Worm (Caenorhabditis elegans): ENCODE measurements around the gene cyp-25A1.

cyp-25A1 gene

ce11 chrIII:3790855-3791254 is 41.5 kb upstream of the cyp-25A1 start:
- TF ChIP-seq mep-1 (tag; optimal IDR thresholded peaks at IDR 0.05) (no peak), ceh-83 (GFP tag; optimal IDR thresholded peaks at IDR 0.05) (no peak), ceh-39 (tag; optimal IDR thresholded peaks at IDR 0.05) (no peak), nhr-237 (tag; optimal IDR thresholded peaks at IDR 0.05) (no peak), hlh-1 (tag; optimal IDR thresholded peaks at IDR 0.05) (no peak), lsy-2 (tag; optimal IDR thresholded peaks at IDR 0.05) (no peak), pha-4 (tag; optimal IDR thresholded peaks at IDR 0.05) (no peak), ham-2 (GFP tag; optimal IDR thresholded peaks at IDR 0.05) (no peak), sem-2 (GFP tag; optimal IDR thresholded peaks at IDR 0.05) (no peak), sptf-1 (tag; optimal IDR thresholded peaks at IDR 0.05) (no peak), unc-120 (tag; optimal IDR thresholded peaks at IDR 0.05; ENCODE audit: poor library complexity, severe bottlenecking) (no peak), unc-62 (GFP tag; optimal IDR thresholded peaks at IDR 0.05) (no peak), ztf-11 (tag; optimal IDR thresholded peaks at IDR 0.05) (no peak), nhr-76 (tag; optimal IDR thresholded peaks at IDR 0.05) (no peak), drap-1 (GFP tag; optimal IDR thresholded peaks at IDR 0.05) (no peak), mls-2 (tag; optimal IDR thresholded peaks at IDR 0.05) (no peak), bed-3 (GFP tag; optimal IDR thresholded peaks at IDR 0.05) (no peak), zip-8 (tag; optimal IDR thresholded peaks at IDR 0.05) (no peak), mab-5 (tag; optimal IDR thresholded peaks at IDR 0.05) (no peak), lin-32 (GFP tag; optimal IDR thresholded peaks at IDR 0.05) (no peak)

- TF ChIP-seq lin-13 (tag; optimal IDR thresholded peaks at IDR 0.05) = no peak
- TF ChIP-seq unc-120 (tag; optimal IDR thresholded peaks at IDR 0.05; ENCODE audit: poor library complexity, severe bottlenecking) = no peak
- TF ChIP-seq elt-1 (tag; optimal IDR thresholded peaks at IDR 0.05; ENCODE audit: borderline replicate concordance, insufficient read depth) = no peak
- TF ChIP-seq ztf-11 (tag; optimal IDR thresholded peaks at IDR 0.05) = no peak
- no peak for TF ChIP-seq M03D4.4 (tag; optimal IDR thresholded peaks at IDR 0.05)
- no peak for TF ChIP-seq mep-1 (tag; optimal IDR thresholded peaks at IDR 0.05)
- no peak for TF ChIP-seq nhr-28 (tag; optimal IDR thresholded peaks at IDR 0.05)
- no peak for TF ChIP-seq unc-62 (GFP tag; optimal IDR thresholded peaks at IDR 0.05)
- TF ChIP-seq ceh-83 (GFP tag; optimal IDR thresholded peaks at IDR 0.05) = no peak
- no peak for TF ChIP-seq cnd-1 (tag; optimal IDR thresholded peaks at IDR 0.05)
- no peak for TF ChIP-seq zip-8 (tag; optimal IDR thresholded peaks at IDR 0.05)
- no peak for TF ChIP-seq sem-2 (GFP tag; optimal IDR thresholded peaks at IDR 0.05)
- TF ChIP-seq sptf-1 (tag; optimal IDR thresholded peaks at IDR 0.05) = no peak
- no peak for TF ChIP-seq nhr-12 (tag; optimal IDR thresholded peaks at IDR 0.05)
- TF ChIP-seq unc-39 (tag; optimal IDR thresholded peaks at IDR 0.05) = no peak
- no peak for TF ChIP-seq mls-2 (tag; optimal IDR thresholded peaks at IDR 0.05)
- TF ChIP-seq ceh-43 (GFP tag; optimal IDR thresholded peaks at IDR 0.05) = no peak
- no peak for TF ChIP-seq pha-4 (tag; optimal IDR thresholded peaks at IDR 0.05)
- TF ChIP-seq flh-1 (GFP tag; optimal IDR thresholded peaks at IDR 0.05) = no peak
Observed at ce11 chrIII:3795933-3796332, 36.5 kb upstream of the cyp-25A1 start.

ce11 chrIII:3797180-3798026 is 35.0 kb upstream of the cyp-25A1 start:
- TF ChIP-seq elt-1 (tag; optimal IDR thresholded peaks at IDR 0.05; ENCODE audit: borderline replicate concordance, insufficient read depth) (peak; percentile 90), elt-3 (tag; optimal IDR thresholded peaks at IDR 0.05) (no peak), nhr-237 (tag; optimal IDR thresholded peaks at IDR 0.05) (no peak)

ce11 chrIII:3798416-3798815 is 34.0 kb upstream of the cyp-25A1 start:
- no peak for TF ChIP-seq nhr-237 (tag; optimal IDR thresholded peaks at IDR 0.05)

ce11 chrIII:3799213-3799612 is 33.2 kb upstream of the cyp-25A1 start:
- TF ChIP-seq unc-120 (tag; optimal IDR thresholded peaks at IDR 0.05; ENCODE audit: poor library complexity, severe bottlenecking) (peak; percentile 2), drap-1 (GFP tag; optimal IDR thresholded peaks at IDR 0.05) (no peak), bed-3 (GFP tag; optimal IDR thresholded peaks at IDR 0.05) (no peak)
